Worm (Caenorhabditis elegans) whole organism, mixed stage, embryonic: Measurements from ENCODE around the gene sup-1.

ENCODE experiments used
- blmp-1 ChIP-seq: fragments of 150-350 bp; optimal IDR thresholded peaks from 2 replicates; lab custom pipeline; 2014; ENCODE audit warnings: missing biosample characterization, missing genetic modification characterization
- ceh-43 ChIP-seq: fragments of 200-800 bp; sonication (Bioruptor generic); optimal IDR thresholded peaks from 2 replicates; lab custom pipeline; 2018; ENCODE audit warnings: mild to moderate bottlenecking, missing genetic modification characterization, moderate library complexity, missing compliant biosample characterization
- cnd-1 ChIP-seq: fragments of 200-800 bp; sonication (Bioruptor generic); optimal IDR thresholded peaks from 2 replicates; lab custom pipeline; 2018; ENCODE audit warnings: mild to moderate bottlenecking, missing genetic modification characterization, missing compliant biosample characterization
- elt-1 ChIP-seq: sonication (generic microtip); optimal IDR thresholded peaks from 2 replicates; lab custom pipeline; 2017; ENCODE audit warnings: missing genetic modification characterization, mild to moderate bottlenecking, missing compliant biosample characterization, antibody characterized with exemption, moderate library complexity, borderline replicate concordance; ENCODE audit not compliant: insufficient read depth
- elt-3 ChIP-seq: fragments of 150-350 bp; optimal IDR thresholded peaks from 2 replicates; lab custom pipeline; 2014; ENCODE audit warnings: missing biosample characterization, missing genetic modification characterization
- mep-1 ChIP-seq: fragments of 150-350 bp; optimal IDR thresholded peaks from 2 replicates; lab custom pipeline; 2017; ENCODE audit warnings: missing biosample characterization, missing genetic modification reagents, missing genetic modification characterization, inconsistent platforms
- nhr-12 ChIP-seq: fragments of 150-350 bp; optimal IDR thresholded peaks from 2 replicates; lab custom pipeline; 2014; ENCODE audit warnings: missing biosample characterization, missing genetic modification characterization
- nhr-28 ChIP-seq: fragments of 150-350 bp; optimal IDR thresholded peaks from 2 replicates; lab custom pipeline; 2014; ENCODE audit warnings: missing biosample characterization, missing genetic modification characterization
- pha-4 ChIP-seq: fragments of 150-350 bp; optimal IDR thresholded peaks from 2 replicates; lab custom pipeline; 2018; ENCODE audit warnings: missing biosample characterization, missing genetic modification reagents, missing genetic modification characterization
- snpc-4 ChIP-seq: fragments of 150-350 bp; optimal IDR thresholded peaks from 2 replicates; lab custom pipeline; 2014; ENCODE audit warnings: missing biosample characterization, missing genetic modification characterization
- sptf-1 ChIP-seq: sonication (generic microtip); optimal IDR thresholded peaks from 2 replicates; lab custom pipeline; 2017; ENCODE audit warnings: mild to moderate bottlenecking, missing genetic modification characterization, moderate library complexity, missing compliant biosample characterization
- unc-39 ChIP-seq: fragments of 150-350 bp; optimal IDR thresholded peaks from 2 replicates; lab custom pipeline; 2014; ENCODE audit warnings: missing biosample characterization, missing genetic modification characterization
- zip-8 ChIP-seq: fragments of 150-350 bp; optimal IDR thresholded peaks from 2 replicates; lab custom pipeline; 2014; ENCODE audit warnings: missing biosample characterization, missing genetic modification characterization
- ztf-11 ChIP-seq: fragments of 150-350 bp; optimal IDR thresholded peaks from 2 replicates; lab custom pipeline; 2014; ENCODE audit warnings: missing biosample characterization, missing genetic modification characterization

DNA sequence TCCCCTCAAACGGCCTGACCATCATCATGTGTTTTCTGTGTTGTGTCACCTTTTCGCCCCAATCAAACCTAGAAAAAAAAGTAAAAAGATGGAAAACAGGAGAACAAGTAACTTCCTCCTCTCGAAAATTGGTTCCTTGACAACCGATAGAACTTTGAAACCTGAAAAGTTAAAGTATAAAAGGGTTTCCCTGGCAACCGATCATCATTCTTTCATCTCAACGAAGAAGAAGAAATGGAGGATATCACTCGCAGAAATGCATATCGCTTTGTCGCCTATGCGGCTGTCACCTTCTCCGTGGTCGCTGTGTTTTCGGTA is 33.7 kb downstream of the sup-1 start, which contains the start of gene col-95:
- TF ChIP-seq nhr-12, result no peak
- TF ChIP-seq ceh-43, result no peak
- no peak for TF ChIP-seq elt-3 (tag; lab: Kevin White, UChicago)
- TF ChIP-seq elt-1 (tag; lab: Kevin White, UChicago), result no peak
- TF ChIP-seq blmp-1 (tag; lab: Kevin White, UChicago), result no peak
- TF ChIP-seq mep-1 (tag; lab: Kevin White, UChicago), result no peak
- TF ChIP-seq unc-39 (tag; lab: Kevin White, UChicago), result no peak
- TF ChIP-seq ztf-11 (tag; lab: Kevin White, UChicago), result no peak
- no peak for TF ChIP-seq sptf-1 (tag; lab: Kevin White, UChicago)
- no peak for TF ChIP-seq cnd-1
- no peak for TF ChIP-seq snpc-4
- no peak for TF ChIP-seq zip-8
- no peak for TF ChIP-seq pha-4 (tag; lab: Kevin White, UChicago)
- no peak for TF ChIP-seq nhr-28 (tag; lab: Kevin White, UChicago)
